Worm (Caenorhabditis elegans) whole organism, L4 larva: ENCODE results near the gene srh-237.

Source experiments
- R02D3.7 ChIP-seq: fragments of 150-350 bp; sonication (generic microtip); optimal IDR thresholded peaks from 3 replicates; lab custom pipeline; 2014; ENCODE audit warnings: missing biosample characterization, missing genetic modification characterization
- T26A8.4 ChIP-seq: fragments of 200-800 bp; sonication (Bioruptor generic); IDR thresholded peaks from 2 replicates; pipeline ENCODE4 v1.3.6; 2022; ENCODE audit warnings: missing genetic modification characterization, missing compliant biosample characterization
- Y105C5A.15 ChIP-seq: fragments of 200-800 bp; sonication (Bioruptor generic); IDR thresholded peaks from 2 replicates; pipeline ENCODE4 v1.3.6; 2022; ENCODE audit warnings: missing genetic modification characterization, missing compliant biosample characterization
- Y5F2A.4 ChIP-seq: fragments of 200-800 bp; sonication (Bioruptor generic); optimal IDR thresholded peaks from 2 replicates; lab custom pipeline; 2018; ENCODE audit warnings: mild to moderate bottlenecking, missing genetic modification characterization, missing compliant biosample characterization
- ZK546.5 ChIP-seq, 2 experiments: sonication (generic microtip); optimal IDR thresholded peaks; 2 replicates each; lab custom pipeline; 2017; ENCODE audit warnings: missing biosample characterization in 2 of 2, missing genetic modification characterization in 2 of 2
- aly-2 ChIP-seq: sonication (generic microtip); optimal IDR thresholded peaks from 2 replicates; lab custom pipeline; 2018; ENCODE audit warnings: missing biosample characterization, missing genetic modification characterization
- ama-1 ChIP-seq: fragments of 150-350 bp; optimal IDR thresholded peaks from 2 replicates; lab custom pipeline; 2014; ENCODE audit warnings: inconsistent platforms, mixed read lengths
- arid-1 ChIP-seq: fragments of 200-800 bp; sonication (Bioruptor generic); conservative IDR thresholded peaks from 2 replicates; pipeline ENCODE4 v1.3.6; 2022; ENCODE audit warnings: missing genetic modification reagents, missing genetic modification characterization, missing compliant biosample characterization
- ceh-28 ChIP-seq: fragments of 150-350 bp; optimal IDR thresholded peaks from 2 replicates; lab custom pipeline; 2014; ENCODE audit warnings: missing biosample characterization, missing genetic modification reagents, missing genetic modification characterization
- ceh-62 ChIP-seq: sonication (generic microtip); optimal IDR thresholded peaks from 2 replicates; lab custom pipeline; 2017; ENCODE audit warnings: missing biosample characterization, missing genetic modification characterization
- cey-2 ChIP-seq: sonication (generic microtip); optimal IDR thresholded peaks from 3 replicates; lab custom pipeline; 2017; ENCODE audit warnings: missing genetic modification characterization, mild to moderate bottlenecking, missing compliant biosample characterization, antibody characterized with exemption, borderline replicate concordance; ENCODE audit not compliant: insufficient read depth
- daf-16 ChIP-seq, 3 experiments: sonication (generic microtip); optimal IDR thresholded peaks; 2 replicates each; lab custom pipeline; 2016 to 2017; ENCODE audit warnings: missing genetic modification characterization in 3 of 3, missing genetic modification reagents in 3 of 3, mild to moderate bottlenecking in 2 of 3, missing compliant biosample characterization in 2 of 3, missing biosample characterization in 1 of 3, moderate library complexity in 1 of 3
- dmd-6 ChIP-seq: fragments of 200-800 bp; sonication (Bioruptor generic); IDR thresholded peaks from 2 replicates; pipeline ENCODE4 v1.3.6; 2022; ENCODE audit warnings: missing genetic modification reagents, missing genetic modification characterization, missing compliant biosample characterization
- dmd-8 ChIP-seq: fragments of 200-800 bp; sonication (Bioruptor generic); IDR thresholded peaks from 2 replicates; pipeline ENCODE4 v1.3.6; 2022; ENCODE audit warnings: missing genetic modification characterization, missing compliant biosample characterization
- egl-27 ChIP-seq: sonication (generic microtip); optimal IDR thresholded peaks from 3 replicates; lab custom pipeline; 2017; ENCODE audit warnings: missing biosample characterization, missing genetic modification reagents, missing genetic modification characterization
- fkh-10 ChIP-seq: fragments of 150-350 bp; optimal IDR thresholded peaks from 2 replicates; lab custom pipeline; 2014; ENCODE audit warnings: missing biosample characterization, missing genetic modification reagents, missing genetic modification characterization
- fos-1 ChIP-seq: fragments of 150-350 bp; optimal IDR thresholded peaks from 2 replicates; lab custom pipeline; 2014; ENCODE audit warnings: missing biosample characterization, missing genetic modification characterization
- hlh-11 ChIP-seq: fragments of 200-800 bp; sonication (Bioruptor generic); optimal IDR thresholded peaks from 2 replicates; lab custom pipeline; 2018; ENCODE audit warnings: mild to moderate bottlenecking, missing genetic modification characterization, missing compliant biosample characterization
- lim-7 ChIP-seq: fragments of 200-800 bp; sonication (Bioruptor generic); IDR thresholded peaks from 2 replicates; pipeline ENCODE4 v1.3.6; 2022; ENCODE audit warnings: missing genetic modification characterization, missing compliant biosample characterization
- lin-1 ChIP-seq: fragments of 200-800 bp; sonication (Bioruptor generic); IDR thresholded peaks from 2 replicates; pipeline ENCODE4 v1.3.6; 2022; ENCODE audit warnings: missing genetic modification reagents, missing genetic modification characterization, missing compliant biosample characterization
- lin-15B ChIP-seq: fragments of 150-350 bp; sonication (generic microtip); optimal IDR thresholded peaks from 3 replicates; lab custom pipeline; 2014; ENCODE audit warnings: missing biosample characterization, missing genetic modification characterization
- lin-29 ChIP-seq: fragments of 200-800 bp; sonication (Bioruptor generic); IDR thresholded peaks from 2 replicates; pipeline ENCODE4 v1.3.6; 2022; ENCODE audit warnings: missing genetic modification reagents, missing genetic modification characterization, missing compliant biosample characterization
- lin-39 ChIP-seq: fragments of 150-350 bp; optimal IDR thresholded peaks from 2 replicates; lab custom pipeline; 2014; ENCODE audit warnings: missing biosample characterization, missing genetic modification reagents, missing genetic modification characterization
- madf-9 ChIP-seq: fragments of 200-800 bp; sonication (Bioruptor generic); conservative IDR thresholded peaks from 2 replicates; pipeline ENCODE4 v1.3.6; 2022; ENCODE audit warnings: missing genetic modification reagents, missing genetic modification characterization, missing compliant biosample characterization
- mes-2 ChIP-seq: sonication (generic microtip); optimal IDR thresholded peaks from 2 replicates; lab custom pipeline; 2016; ENCODE audit warnings: missing genotype, mild to moderate bottlenecking, missing genetic modification characterization, missing compliant biosample characterization; ENCODE audit not compliant: poor library complexity, severe bottlenecking
- nhr-111 ChIP-seq: fragments of 200-800 bp; sonication (Bioruptor generic); optimal IDR thresholded peaks from 2 replicates; lab custom pipeline; 2018; ENCODE audit warnings: mild to moderate bottlenecking, missing genetic modification characterization, missing compliant biosample characterization
- nhr-25 ChIP-seq: sonication (generic microtip); optimal IDR thresholded peaks from 2 replicates; lab custom pipeline; 2017; ENCODE audit warnings: missing genetic modification characterization, mild to moderate bottlenecking, missing compliant biosample characterization, antibody characterized with exemption, moderate library complexity, borderline replicate concordance; ENCODE audit not compliant: insufficient read depth
- nhr-28 ChIP-seq: fragments of 150-350 bp; optimal IDR thresholded peaks from 2 replicates; lab custom pipeline; 2014; ENCODE audit warnings: missing biosample characterization, missing genetic modification characterization
- nhr-76 ChIP-seq: fragments of 150-350 bp; optimal IDR thresholded peaks from 2 replicates; lab custom pipeline; 2014; ENCODE audit warnings: missing biosample characterization, missing genetic modification characterization
- saeg-2 ChIP-seq: fragments of 200-800 bp; sonication (Bioruptor generic); IDR thresholded peaks from 2 replicates; pipeline ENCODE4 v1.3.6; 2022; ENCODE audit warnings: missing genetic modification reagents, missing genetic modification characterization, missing compliant biosample characterization
- sdz-12 ChIP-seq: fragments of 200-800 bp; sonication (Bioruptor generic); optimal IDR thresholded peaks from 2 replicates; lab custom pipeline; 2018; ENCODE audit warnings: mild to moderate bottlenecking, missing genetic modification characterization, missing compliant biosample characterization
- skn-1 ChIP-seq: fragments of 150-350 bp; optimal IDR thresholded peaks from 2 replicates; lab custom pipeline; 2014; ENCODE audit warnings: missing biosample characterization, missing genetic modification characterization
- snpc-1.2 ChIP-seq: fragments of 200-800 bp; sonication (Bioruptor generic); IDR thresholded peaks from 2 replicates; pipeline ENCODE4 v1.3.6; 2022; ENCODE audit warnings: missing genetic modification reagents, missing genetic modification characterization, missing compliant biosample characterization
- spr-1 ChIP-seq: sonication (generic microtip); optimal IDR thresholded peaks from 2 replicates; lab custom pipeline; 2016; ENCODE audit warnings: mild to moderate bottlenecking, missing genetic modification characterization, missing compliant biosample characterization
- spr-3 ChIP-seq: fragments of 200-800 bp; sonication (Bioruptor generic); optimal IDR thresholded peaks from 2 replicates; lab custom pipeline; 2018; ENCODE audit warnings: mild to moderate bottlenecking, missing genetic modification characterization, missing compliant biosample characterization
- tra-1 ChIP-seq: fragments of 200-800 bp; sonication (Bioruptor generic); IDR thresholded peaks from 2 replicates; pipeline ENCODE4 v1.3.6; 2022; ENCODE audit warnings: missing genetic modification reagents, missing genetic modification characterization, missing compliant biosample characterization
- unc-130 ChIP-seq: sonication (generic microtip); optimal IDR thresholded peaks from 2 replicates; lab custom pipeline; 2016; ENCODE audit warnings: missing genetic modification reagents, missing genetic modification characterization, missing compliant biosample characterization
- zip-11 ChIP-seq: fragments of 200-800 bp; sonication (Bioruptor generic); IDR thresholded peaks from 2 replicates; pipeline ENCODE4 v1.3.6; 2022; ENCODE audit warnings: missing genetic modification characterization, missing compliant biosample characterization
- zip-2 ChIP-seq: fragments of 150-350 bp; optimal IDR thresholded peaks from 2 replicates; lab custom pipeline; 2014; ENCODE audit warnings: missing biosample characterization, missing genetic modification characterization
- ztf-11 ChIP-seq: fragments of 150-350 bp; optimal IDR thresholded peaks from 2 replicates; lab custom pipeline; 2014; ENCODE audit warnings: missing biosample characterization, missing genetic modification characterization

srh-237 gene

ce11 chrV:17094568-17094967, 4.4 kb downstream of the srh-237 start:
- no peak for TF ChIP-seq zip-11
- TF ChIP-seq ztf-11 = no peak
- no peak for TF ChIP-seq spr-1 (tag; lab: Kevin White, UChicago)
- TF ChIP-seq snpc-1.2 (GFP tag; lab: Robert Waterston, UW) = no peak
- no peak for TF ChIP-seq nhr-111 (GFP tag; lab: Kevin White, UChicago)

- TF ChIP-seq hlh-11 (tag; lab: Kevin White, UChicago) (no peak), T26A8.4 (GFP tag; lab: Robert Waterston, UW) (no peak), snpc-1.2 (GFP tag; lab: Robert Waterston, UW) (no peak), unc-130 (GFP tag; lab: Kevin White, UChicago) (no peak), egl-27 (no peak), cey-2 (tag; lab: Kevin White, UChicago) (no peak), lin-1 (no peak), nhr-76 (tag; lab: Kevin White, UChicago) (no peak), ceh-28 (tag; lab: Kevin White, UChicago) (no peak), nhr-111 (GFP tag; lab: Kevin White, UChicago) (no peak), lim-7 (GFP tag; lab: Robert Waterston, UW) (no peak), arid-1 (no peak), lin-29 (GFP tag; lab: Robert Waterston, UW) (no peak), spr-1 (tag; lab: Kevin White, UChicago) (no peak)
Measured at ce11 chrV:17098669-17099068, 8.5 kb downstream of the srh-237 start, which contains the start of the genes ZK218.3 and ZK218.4. ZK218.3 (minus strand) TSS chrV:17098769. ZK218.4 (plus strand) TSS chrV:17098854.

- no peak for TF ChIP-seq saeg-2
- TF ChIP-seq sdz-12 (GFP tag; lab: Kevin White, UChicago) = no peak
- TF ChIP-seq spr-3 (GFP tag; lab: Kevin White, UChicago) = no peak
Measured at ce11 chrV:17100829-17101228, 10.7 kb downstream of the srh-237 start, which contains the start of gene ZK218.5. ZK218.5 (plus strand) TSS chrV:17101129.

ce11 chrV:17104527-17104926, 14.3 kb downstream of the srh-237 start, which contains the start of gene nhr-248:
nhr-248 (minus strand) TSS chrV:17104627.
- TF ChIP-seq ZK546.5 (tag; optimal IDR thresholded peaks at IDR 0.05; lab: Kevin White, UChicago) (no peak), dmd-6 (GFP tag; lab: Robert Waterston, UW) (no peak), egl-27 (no peak), skn-1 (tag; lab: Kevin White, UChicago) (no peak), R02D3.7 (tag; lab: Kevin White, UChicago) (no peak), ceh-62 (no peak), lin-15B (tag; lab: Kevin White, UChicago) (no peak), spr-1 (tag; lab: Kevin White, UChicago) (no peak), ama-1 (lab: Kevin White, UChicago) (no peak), aly-2 (tag; lab: Kevin White, UChicago) (no peak), nhr-28 (no peak), Y5F2A.4 (no peak), nhr-25 (tag; lab: Kevin White, UChicago) (no peak), madf-9 (GFP tag; lab: Robert Waterston, UW) (no peak), daf-16 (GFP tag; optimal IDR thresholded peaks at IDR 0.05; lab: Kevin White, UChicago) (no peak), daf-16 (tag; optimal IDR thresholded peaks at IDR 0.05; lab: Kevin White, UChicago) (no peak), fkh-10 (GFP tag; lab: Kevin White, UChicago) (no peak)
- TF ChIP-seq, all 104 proteins: peak for 0

ce11 chrV:17105483-17105882, 15.3 kb downstream of the srh-237 start, which contains the start of gene ZK218.7:
ZK218.7 (plus strand) TSS chrV:17105783.
- TF ChIP-seq daf-16 (GFP tag; optimal IDR thresholded peaks at IDR 0.05; lab: Kevin White, UChicago) (no peak), daf-16 (tag; optimal IDR thresholded peaks at IDR 0.05; lab: Kevin White, UChicago) (no peak), ztf-11 (no peak), lin-39 (no peak), spr-3 (GFP tag; lab: Kevin White, UChicago) (no peak), ZK546.5 (tag; optimal IDR thresholded peaks at IDR 0.05; lab: Kevin White, UChicago) (no peak), ceh-28 (tag; lab: Kevin White, UChicago) (no peak), dmd-8 (GFP tag; lab: Robert Waterston, UW) (no peak), fkh-10 (GFP tag; lab: Kevin White, UChicago) (no peak), lin-15B (tag; lab: Kevin White, UChicago) (no peak), Y105C5A.15 (GFP tag; lab: Robert Waterston, UW) (no peak), tra-1 (no peak), cey-2 (tag; lab: Kevin White, UChicago) (no peak), fos-1 (tag; lab: Kevin White, UChicago) (no peak), zip-2 (no peak), mes-2 (no peak)
